Worm (Caenorhabditis elegans) whole organism, early embryonic: ENCODE data around the gene oac-3.

ENCODE experiments used
- B0310.2 ChIP-seq: sonication (generic microtip); optimal IDR thresholded peaks from 2 replicates; lab custom pipeline; 2016; ENCODE audit warnings: mild to moderate bottlenecking, missing genetic modification characterization, missing compliant biosample characterization
- F13C5.2 ChIP-seq: sonication (generic microtip); optimal IDR thresholded peaks from 2 replicates; lab custom pipeline; 2017; ENCODE audit warnings: mild to moderate bottlenecking, missing genetic modification characterization, inconsistent platforms, missing compliant biosample characterization
- ama-1 ChIP-seq: fragments of 150-350 bp; optimal IDR thresholded peaks from 2 replicates; lab custom pipeline; 2014
- ets-7 ChIP-seq: sonication (generic microtip); optimal IDR thresholded peaks from 2 replicates; lab custom pipeline; 2016; ENCODE audit warnings: missing genotype, missing genetic modification characterization, missing compliant biosample characterization
- flt-1 ChIP-seq: fragments of 200-800 bp; sonication (Bioruptor generic); IDR thresholded peaks from 2 replicates; pipeline ENCODE4 v1.3.6; 2022; ENCODE audit warnings: missing genetic modification characterization, missing compliant biosample characterization
- pes-1 ChIP-seq: fragments of 200-800 bp; sonication (Bioruptor generic); IDR thresholded peaks from 2 replicates; pipeline ENCODE4 v1.3.6; 2022; ENCODE audit warnings: missing genetic modification reagents, missing genetic modification characterization, missing compliant biosample characterization
- scrt-1 ChIP-seq: fragments of 200-800 bp; sonication (Bioruptor generic); IDR thresholded peaks from 2 replicates; pipeline ENCODE4 v1.3.6; 2022; ENCODE audit warnings: missing genetic modification characterization, missing compliant biosample characterization
- sea-1 ChIP-seq: fragments of 200-800 bp; sonication (Bioruptor generic); conservative IDR thresholded peaks from 2 replicates; pipeline ENCODE4 v1.3.6; 2022; ENCODE audit warnings: missing genetic modification characterization, missing compliant biosample characterization
- tbx-11 ChIP-seq: fragments of 200-800 bp; sonication (Bioruptor generic); IDR thresholded peaks from 2 replicates; pipeline ENCODE4 v1.3.6; 2022; ENCODE audit warnings: missing genetic modification characterization, missing compliant biosample characterization
- tra-4 ChIP-seq: sonication (generic microtip); optimal IDR thresholded peaks from 2 replicates; lab custom pipeline; 2017; ENCODE audit warnings: missing genetic modification characterization, missing compliant biosample characterization

ce11 chrV:13898356-13898755, 957 bp upstream of the oac-3 start, which contains the start of gene cyp-35C1:
- TF ChIP-seq ama-1 (lab: Kevin White, UChicago) (no peak), flt-1 (GFP tag; lab: Robert Waterston, UW) (no peak), pes-1 (GFP tag; lab: Robert Waterston, UW) (no peak), B0310.2 (tag; lab: Kevin White, UChicago) (no peak), tra-4 (no peak), scrt-1 (GFP tag; lab: Robert Waterston, UW) (no peak), sea-1 (GFP tag; lab: Robert Waterston, UW) (no peak), tbx-11 (GFP tag; lab: Robert Waterston, UW) (no peak), F13C5.2 (tag; lab: Kevin White, UChicago) (no peak), ets-7 (no peak)
